Worm (Caenorhabditis elegans) whole organism, L4 larva: ENCODE measurements around the gene ZK1248.20.

Experiments used
- R02D3.7 ChIP-seq: fragments of 150-350 bp; sonication (generic microtip); optimal IDR thresholded peaks from 3 replicates; lab custom pipeline; 2014; ENCODE audit warnings: missing biosample characterization, missing genetic modification characterization
- T26A8.4 ChIP-seq: fragments of 200-800 bp; sonication (Bioruptor generic); IDR thresholded peaks from 2 replicates; pipeline ENCODE4 v1.3.6; 2022; ENCODE audit warnings: missing genetic modification characterization, missing compliant biosample characterization
- Y105C5A.15 ChIP-seq: fragments of 200-800 bp; sonication (Bioruptor generic); IDR thresholded peaks from 2 replicates; pipeline ENCODE4 v1.3.6; 2022; ENCODE audit warnings: missing genetic modification characterization, missing compliant biosample characterization
- Y48G9A.11 ChIP-seq: fragments of 200-800 bp; sonication (Bioruptor generic); IDR thresholded peaks from 2 replicates; pipeline ENCODE4 v1.3.6; 2022; ENCODE audit warnings: missing genetic modification reagents, missing genetic modification characterization, missing compliant biosample characterization
- Y5F2A.4 ChIP-seq: fragments of 200-800 bp; sonication (Bioruptor generic); optimal IDR thresholded peaks from 2 replicates; lab custom pipeline; 2018; ENCODE audit warnings: mild to moderate bottlenecking, missing genetic modification characterization, missing compliant biosample characterization
- aha-1 ChIP-seq: fragments of 150-350 bp; peaks from one replicate; lab custom pipeline; 2014; ENCODE audit warnings: missing biosample characterization, missing genetic modification characterization
- aly-2 ChIP-seq: sonication (generic microtip); optimal IDR thresholded peaks from 2 replicates; lab custom pipeline; 2018; ENCODE audit warnings: missing biosample characterization, missing genetic modification characterization
- ama-1 ChIP-seq: fragments of 150-350 bp; optimal IDR thresholded peaks from 2 replicates; lab custom pipeline; 2014; ENCODE audit warnings: inconsistent platforms, mixed read lengths
- ceh-28 ChIP-seq: fragments of 150-350 bp; optimal IDR thresholded peaks from 2 replicates; lab custom pipeline; 2014; ENCODE audit warnings: missing biosample characterization, missing genetic modification reagents, missing genetic modification characterization
- ceh-44 ChIP-seq: fragments of 200-800 bp; sonication (Bioruptor generic); IDR thresholded peaks from 2 replicates; pipeline ENCODE4 v1.3.6; 2022; ENCODE audit warnings: missing genetic modification reagents, missing genetic modification characterization, missing compliant biosample characterization
- ceh-82 ChIP-seq: sonication (generic microtip); optimal IDR thresholded peaks from 2 replicates; lab custom pipeline; 2017; ENCODE audit warnings: missing biosample characterization, missing genetic modification characterization
- ces-1 ChIP-seq: fragments of 150-350 bp; sonication (generic microtip); optimal IDR thresholded peaks from 4 replicates; lab custom pipeline; 2014; ENCODE audit warnings: missing biosample characterization, missing genetic modification reagents, missing genetic modification characterization
- ctbp-1 ChIP-seq: fragments of 200-800 bp; sonication (Bioruptor generic); IDR thresholded peaks from 2 replicates; pipeline ENCODE4 v1.3.6; 2022; ENCODE audit warnings: missing genetic modification reagents, missing genetic modification characterization, missing compliant biosample characterization
- daf-16 ChIP-seq, 3 experiments: sonication (generic microtip); optimal IDR thresholded peaks; 2 replicates each; lab custom pipeline; 2016 to 2017; ENCODE audit warnings: missing genetic modification characterization in 3 of 3, missing genetic modification reagents in 3 of 3, mild to moderate bottlenecking in 2 of 3, missing compliant biosample characterization in 2 of 3, missing biosample characterization in 1 of 3, moderate library complexity in 1 of 3
- daf-19 ChIP-seq: fragments of 200-800 bp; sonication (Bioruptor generic); conservative IDR thresholded peaks from 2 replicates; pipeline ENCODE4 v1.3.6; 2022; ENCODE audit warnings: missing genetic modification characterization, missing compliant biosample characterization
- dmd-6 ChIP-seq: fragments of 200-800 bp; sonication (Bioruptor generic); IDR thresholded peaks from 2 replicates; pipeline ENCODE4 v1.3.6; 2022; ENCODE audit warnings: missing genetic modification reagents, missing genetic modification characterization, missing compliant biosample characterization
- dmd-9 ChIP-seq: fragments of 200-800 bp; sonication (Bioruptor generic); IDR thresholded peaks from 2 replicates; pipeline ENCODE4 v1.3.6; 2022; ENCODE audit warnings: missing genetic modification reagents, missing genetic modification characterization, missing compliant biosample characterization
- duxl-1 ChIP-seq: sonication (generic microtip); optimal IDR thresholded peaks from 2 replicates; lab custom pipeline; 2016; ENCODE audit warnings: mild to moderate bottlenecking, missing genetic modification characterization, moderate library complexity, missing compliant biosample characterization; ENCODE audit not compliant: poor library complexity
- hlh-30 ChIP-seq: sonication (generic microtip); optimal IDR thresholded peaks from 2 replicates; lab custom pipeline; 2017; ENCODE audit warnings: antibody characterized with exemption, mild to moderate bottlenecking, missing genetic modification characterization, missing compliant biosample characterization; ENCODE audit not compliant: insufficient read depth
- hmg-1.1 ChIP-seq: fragments of 200-800 bp; sonication (Bioruptor generic); IDR thresholded peaks from 2 replicates; pipeline ENCODE4 v1.3.6; 2022; ENCODE audit warnings: missing genetic modification reagents, missing genetic modification characterization, missing compliant biosample characterization
- jun-1 ChIP-seq: fragments of 150-350 bp; optimal IDR thresholded peaks from 2 replicates; lab custom pipeline; 2014; ENCODE audit warnings: missing biosample characterization, missing genetic modification reagents, missing genetic modification characterization
- lim-7 ChIP-seq: fragments of 200-800 bp; sonication (Bioruptor generic); IDR thresholded peaks from 2 replicates; pipeline ENCODE4 v1.3.6; 2022; ENCODE audit warnings: missing genetic modification characterization, missing compliant biosample characterization
- lin-1 ChIP-seq: fragments of 200-800 bp; sonication (Bioruptor generic); IDR thresholded peaks from 2 replicates; pipeline ENCODE4 v1.3.6; 2022; ENCODE audit warnings: missing genetic modification reagents, missing genetic modification characterization, missing compliant biosample characterization
- lin-13 ChIP-seq: fragments of 150-350 bp; optimal IDR thresholded peaks from 2 replicates; lab custom pipeline; 2014; ENCODE audit warnings: missing biosample characterization, missing genetic modification reagents, missing genetic modification characterization
- lin-39 ChIP-seq: fragments of 150-350 bp; optimal IDR thresholded peaks from 2 replicates; lab custom pipeline; 2014; ENCODE audit warnings: missing biosample characterization, missing genetic modification reagents, missing genetic modification characterization
- lir-3 ChIP-seq: sonication (generic microtip); optimal IDR thresholded peaks from 2 replicates; lab custom pipeline; 2016; ENCODE audit warnings: mild to moderate bottlenecking, missing genetic modification characterization, missing compliant biosample characterization
- lsy-2 ChIP-seq, 2 experiments: fragments of 150-350 bp in 1 of 2; sonication (generic microtip) in 1 of 2; optimal IDR thresholded peaks; 2 replicates each; lab custom pipeline; 2014 to 2017; ENCODE audit warnings: missing biosample characterization in 2 of 2, missing genetic modification characterization in 2 of 2
- madf-9 ChIP-seq: fragments of 200-800 bp; sonication (Bioruptor generic); conservative IDR thresholded peaks from 2 replicates; pipeline ENCODE4 v1.3.6; 2022; ENCODE audit warnings: missing genetic modification reagents, missing genetic modification characterization, missing compliant biosample characterization
- mdl-1 ChIP-seq, 2 experiments: fragments of 150-350 bp in 1 of 2; sonication (generic microtip) in 1 of 2; optimal IDR thresholded peaks; 2 replicates each; lab custom pipeline; 2014 to 2017; ENCODE audit warnings: missing biosample characterization in 2 of 2, missing genetic modification characterization in 2 of 2
- mep-1 ChIP-seq: fragments of 150-350 bp; sonication (generic microtip); optimal IDR thresholded peaks from 3 replicates; lab custom pipeline; 2014; ENCODE audit warnings: missing biosample characterization, missing genetic modification characterization
- mes-2 ChIP-seq: sonication (generic microtip); optimal IDR thresholded peaks from 2 replicates; lab custom pipeline; 2016; ENCODE audit warnings: missing genotype, mild to moderate bottlenecking, missing genetic modification characterization, missing compliant biosample characterization; ENCODE audit not compliant: poor library complexity, severe bottlenecking
- mxl-2 ChIP-seq: fragments of 200-800 bp; sonication (Bioruptor generic); conservative IDR thresholded peaks from 2 replicates; pipeline ENCODE4 v1.3.6; 2022; ENCODE audit warnings: missing genetic modification reagents, missing genetic modification characterization, missing compliant biosample characterization
- nhr-11 ChIP-seq: fragments of 150-350 bp; optimal IDR thresholded peaks from 2 replicates; lab custom pipeline; 2014; ENCODE audit warnings: missing biosample characterization, missing genetic modification characterization
- nhr-111 ChIP-seq: fragments of 200-800 bp; sonication (Bioruptor generic); optimal IDR thresholded peaks from 2 replicates; lab custom pipeline; 2018; ENCODE audit warnings: mild to moderate bottlenecking, missing genetic modification characterization, missing compliant biosample characterization
- nhr-25 ChIP-seq: sonication (generic microtip); optimal IDR thresholded peaks from 2 replicates; lab custom pipeline; 2017; ENCODE audit warnings: missing genetic modification characterization, mild to moderate bottlenecking, missing compliant biosample characterization, antibody characterized with exemption, moderate library complexity, borderline replicate concordance; ENCODE audit not compliant: insufficient read depth
- nhr-42 ChIP-seq: fragments of 200-800 bp; sonication (Bioruptor generic); IDR thresholded peaks from 2 replicates; pipeline ENCODE4 v1.3.6; 2022; ENCODE audit warnings: missing genetic modification characterization, missing compliant biosample characterization
- nhr-77 ChIP-seq: fragments of 150-350 bp; optimal IDR thresholded peaks from 2 replicates; lab custom pipeline; 2014; ENCODE audit warnings: missing biosample characterization, missing genetic modification characterization
- php-3 ChIP-seq: fragments of 200-800 bp; sonication (Bioruptor generic); IDR thresholded peaks from 2 replicates; pipeline ENCODE4 v1.3.6; 2022; ENCODE audit warnings: missing genetic modification reagents, missing genetic modification characterization, missing compliant biosample characterization
- snpc-1.2 ChIP-seq: fragments of 200-800 bp; sonication (Bioruptor generic); IDR thresholded peaks from 2 replicates; pipeline ENCODE4 v1.3.6; 2022; ENCODE audit warnings: missing genetic modification reagents, missing genetic modification characterization, missing compliant biosample characterization
- spr-1 ChIP-seq: sonication (generic microtip); optimal IDR thresholded peaks from 2 replicates; lab custom pipeline; 2016; ENCODE audit warnings: mild to moderate bottlenecking, missing genetic modification characterization, missing compliant biosample characterization
- unc-130 ChIP-seq: sonication (generic microtip); optimal IDR thresholded peaks from 2 replicates; lab custom pipeline; 2016; ENCODE audit warnings: missing genetic modification reagents, missing genetic modification characterization, missing compliant biosample characterization
- unc-62 ChIP-seq, 3 experiments: fragments of 150-350 bp in 1 of 3; sonication (generic microtip); optimal IDR thresholded peaks in 2 of 3; peaks in 1 of 3; 1 replicate in 1 of 3; 2 replicates in 2 of 3; lab custom pipeline; 2014 to 2017; ENCODE audit warnings: missing biosample characterization in 3 of 3, missing genetic modification characterization in 3 of 3, missing genetic modification reagents in 3 of 3, missing genotype in 1 of 3
- zfp-2 ChIP-seq: sonication (generic microtip); optimal IDR thresholded peaks from 2 replicates; lab custom pipeline; 2016; ENCODE audit warnings: mild to moderate bottlenecking, missing genetic modification characterization, missing compliant biosample characterization
- zfp-3 ChIP-seq: fragments of 200-800 bp; sonication (Bioruptor generic); conservative IDR thresholded peaks from 2 replicates; pipeline ENCODE4 v1.3.6; 2022; ENCODE audit warnings: missing genetic modification reagents, missing genetic modification characterization, missing compliant biosample characterization
- ztf-11 ChIP-seq: fragments of 150-350 bp; optimal IDR thresholded peaks from 2 replicates; lab custom pipeline; 2014; ENCODE audit warnings: missing biosample characterization, missing genetic modification characterization
- ztf-7 ChIP-seq: fragments of 150-350 bp; optimal IDR thresholded peaks from 2 replicates; lab custom pipeline; 2014; ENCODE audit warnings: missing biosample characterization, missing genetic modification characterization

ZK1248.20 gene

ce11 chrII:5841053-5841547 is 24.7 kb downstream of the ZK1248.20 start, which contains the start of gene lec-5:
lec-5 (minus strand) TSS chrII:5841103.
- TF ChIP-seq nhr-42 (no peak), nhr-11 (tag; lab: Kevin White, UChicago) (peak; percentile 34), daf-16 (GFP tag; optimal IDR thresholded peaks at IDR 0.05; lab: Kevin White, UChicago) (peak in 1 of 2 experiments; percentile 94), daf-16 (tag; optimal IDR thresholded peaks at IDR 0.05; lab: Kevin White, UChicago) (no peak), duxl-1 (tag; lab: Kevin White, UChicago) (no peak), dmd-6 (GFP tag; lab: Robert Waterston, UW) (no peak), Y48G9A.11 (GFP tag; lab: Robert Waterston, UW) (no peak), Y5F2A.4 (GFP tag; lab: Kevin White, UChicago) (no peak)

ce11 chrII:5841866-5842265 is 25.4 kb downstream of the ZK1248.20 start, which contains the start of gene nep-25:
nep-25 (plus strand) TSS chrII:5842240.
- TF ChIP-seq nhr-42, result no peak
- peak; percentile 46 for TF ChIP-seq aha-1 (tag; lab: Kevin White, UChicago)
- peak in 1 of 2 experiments; percentile 90 for TF ChIP-seq unc-62 (GFP tag; optimal IDR thresholded peaks at IDR 0.05 in 1 of 2; lab: Kevin White, UChicago)
- TF ChIP-seq unc-62 (tag; optimal IDR thresholded peaks at IDR 0.05; lab: Kevin White, UChicago), result no peak
- TF ChIP-seq ces-1 (GFP tag; lab: Kevin White, UChicago), result no peak
- no peak for TF ChIP-seq unc-130 (GFP tag; lab: Kevin White, UChicago)
- TF ChIP-seq mep-1 (tag; lab: Kevin White, UChicago), result no peak

- peak; percentile 98 for TF ChIP-seq madf-9 (GFP tag; lab: Robert Waterston, UW)
- TF ChIP-seq ztf-11 (tag; lab: Kevin White, UChicago), result peak; percentile 47
- TF ChIP-seq R02D3.7 (tag; lab: Kevin White, UChicago), result peak; percentile 58
- peak; percentile 96 for TF ChIP-seq nhr-25 (tag; lab: Kevin White, UChicago)
- TF ChIP-seq mdl-1 (tag; optimal IDR thresholded peaks at IDR 0.05; lab: Kevin White, UChicago), result peak; percentile 94 to 95
- peak; percentile 87 for TF ChIP-seq lir-3 (tag; lab: Kevin White, UChicago)
- TF ChIP-seq ceh-82 (tag; lab: Kevin White, UChicago), result peak; percentile 36
- peak; percentile 94 for TF ChIP-seq snpc-1.2 (GFP tag; lab: Robert Waterston, UW)
- TF ChIP-seq ama-1 (lab: Kevin White, UChicago), result peak; percentile 100
- TF ChIP-seq mes-2 (tag; lab: Kevin White, UChicago), result peak; percentile 96
- peak; percentile 86 for TF ChIP-seq mxl-2 (GFP tag; lab: Robert Waterston, UW)
- TF ChIP-seq php-3, result peak; percentile 92
- peak; percentile 100 for TF ChIP-seq hmg-1.1
- no peak for TF ChIP-seq aly-2 (tag; lab: Kevin White, UChicago)
- TF ChIP-seq zfp-2, result peak; percentile 87
- peak; percentile 99 for TF ChIP-seq ctbp-1 (GFP tag; lab: Robert Waterston, UW)
- TF ChIP-seq hlh-30 (tag; lab: Kevin White, UChicago), result peak; percentile 96
- peak; percentile 98 for TF ChIP-seq lin-13 (GFP tag; lab: Kevin White, UChicago)
- peak; percentile 49 for TF ChIP-seq ceh-28 (tag; lab: Kevin White, UChicago)
- TF ChIP-seq Y105C5A.15 (GFP tag; lab: Robert Waterston, UW), result peak; percentile 74; the same call in 1 of the 2 replicates
- TF ChIP-seq lsy-2 (tag; optimal IDR thresholded peaks at IDR 0.05; lab: Kevin White, UChicago), result peak; percentile 94 to 97
- TF ChIP-seq T26A8.4, result peak; percentile 100
- TF ChIP-seq lin-39 (tag; lab: Kevin White, UChicago), result peak; percentile 85
- TF ChIP-seq jun-1 (tag; lab: Kevin White, UChicago), result peak; percentile 98
- TF ChIP-seq lim-7 (GFP tag; lab: Robert Waterston, UW), result peak; percentile 76
- TF ChIP-seq spr-1 (tag; lab: Kevin White, UChicago), result peak; percentile 97
- TF ChIP-seq ceh-44, result peak; percentile 89; the same call in 1 of the 2 replicates
- peak; percentile 99 for TF ChIP-seq daf-19 (GFP tag; lab: Robert Waterston, UW)
- peak; percentile 96 for TF ChIP-seq zfp-3 (GFP tag; lab: Robert Waterston, UW)
- peak; percentile 95 for TF ChIP-seq lin-1
- peak; percentile 89 for TF ChIP-seq nhr-111
- TF ChIP-seq dmd-9 (GFP tag; lab: Robert Waterston, UW), result peak; percentile 99
- peak; percentile 91 for TF ChIP-seq ztf-7
- TF ChIP-seq nhr-77 (tag; lab: Kevin White, UChicago), result peak; percentile 98
Observed at ce11 chrII:5844694-5845129, 28.3 kb downstream of the ZK1248.20 start.
